Worm (Caenorhabditis elegans): ENCODE measurements around the gene str-168.

DNA sequence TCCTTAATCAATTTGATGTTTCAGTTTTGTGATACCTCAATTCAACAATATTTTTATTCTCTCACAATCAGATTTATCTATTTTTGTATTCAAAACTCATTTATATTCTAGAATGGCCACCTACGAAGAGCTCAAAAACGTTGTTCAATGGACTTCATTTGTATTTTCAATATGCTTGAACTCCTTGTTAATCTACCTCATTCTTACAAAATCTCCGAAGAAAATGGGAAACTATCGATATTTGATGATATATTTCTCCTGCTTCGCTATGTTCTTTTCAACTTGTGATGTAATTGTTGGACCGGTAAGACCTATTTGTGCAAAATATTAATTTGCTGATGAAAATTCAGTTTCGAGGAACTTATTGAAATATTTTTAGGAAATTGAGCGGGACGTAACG, 21.9 kb downstream of the str-168 start, which contains the start of gene str-164:
- no peak for TF ChIP-seq blmp-1 (tag; optimal IDR thresholded peaks at IDR 0.05)
- no peak for TF ChIP-seq elt-3 (tag; optimal IDR thresholded peaks at IDR 0.05)
- no peak for TF ChIP-seq nhr-76 (tag; optimal IDR thresholded peaks at IDR 0.05)
- TF ChIP-seq pha-4 (tag; optimal IDR thresholded peaks at IDR 0.05), result no peak
- no peak for TF ChIP-seq nhr-237 (tag; optimal IDR thresholded peaks at IDR 0.05)
- TF ChIP-seq flh-1 (GFP tag; optimal IDR thresholded peaks at IDR 0.05), result no peak
